Fruit fly (Drosophila melanogaster): ENCODE data around the gene asf1.

DNA sequence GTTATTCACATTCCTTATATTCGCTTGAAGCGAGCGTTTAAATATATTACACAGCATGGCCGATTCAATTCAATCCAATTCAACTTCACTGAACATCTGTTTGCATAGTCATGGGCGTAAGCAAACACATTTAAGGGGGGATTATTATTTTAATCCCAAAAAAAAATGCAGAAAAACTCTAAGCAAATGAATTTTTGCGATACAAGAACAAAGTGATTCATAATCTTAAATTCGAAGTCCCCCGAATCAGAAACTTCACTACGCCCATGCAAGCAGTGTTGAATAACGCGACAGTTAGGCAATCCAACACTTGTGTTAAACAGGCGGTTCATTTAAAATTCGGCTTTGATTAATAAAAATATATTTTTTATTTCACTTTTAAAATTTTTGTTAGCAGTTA lies 28.3 kb upstream of the asf1 start, which contains the start of gene CG14100:
- TF ChIP-seq insv (optimal IDR thresholded peaks at IDR 0.05) (no peak), psq (optimal IDR thresholded peaks at IDR 0.05) (no peak)

All from Kc167 (cell line).